Worm (Caenorhabditis elegans) whole organism, L2 larva: ENCODE measurements around the gene C06E4.6.

Experiments
- nhr-23 ChIP-seq: fragments of 150-350 bp; optimal IDR thresholded peaks from 2 replicates; lab custom pipeline; 2014; ENCODE audit warnings: missing biosample characterization, missing genetic modification reagents, missing genetic modification characterization
- unc-62 ChIP-seq: fragments of 150-350 bp; optimal IDR thresholded peaks from 2 replicates; lab custom pipeline; 2014; ENCODE audit warnings: missing biosample characterization, missing genetic modification reagents, missing genetic modification characterization

ce11 chrIV:7240564-7240963, 17.5 kb downstream of the C06E4.6 start:
- TF ChIP-seq unc-62 (GFP tag; lab: Kevin White, UChicago) (no peak), nhr-23 (tag; lab: Kevin White, UChicago) (no peak)
